Worm (Caenorhabditis elegans) whole organism, early embryonic: Measurements from ENCODE around the gene F40G12.5.
"Not testable (repeated sequence)": the region's sequence is repeated elsewhere in the genome, so short reads cannot be mapped to it uniquely, and the experiment has no call there.

Experiments used
- B0310.2 ChIP-seq: sonication (generic microtip); optimal IDR thresholded peaks from 2 replicates; lab custom pipeline; 2016; ENCODE audit warnings: mild to moderate bottlenecking, missing genetic modification characterization, missing compliant biosample characterization
- F13C5.2 ChIP-seq: sonication (generic microtip); optimal IDR thresholded peaks from 2 replicates; lab custom pipeline; 2017; ENCODE audit warnings: mild to moderate bottlenecking, missing genetic modification characterization, inconsistent platforms, missing compliant biosample characterization
- aly-1 ChIP-seq: sonication (generic microtip); optimal IDR thresholded peaks from 2 replicates; lab custom pipeline; 2016; ENCODE audit warnings: missing genetic modification characterization, missing compliant biosample characterization
- ama-1 ChIP-seq: fragments of 150-350 bp; optimal IDR thresholded peaks from 2 replicates; lab custom pipeline; 2014
- ceh-13 ChIP-seq: fragments of 200-800 bp; sonication (Bioruptor generic); optimal IDR thresholded peaks from 2 replicates; lab custom pipeline; 2018; ENCODE audit warnings: mild to moderate bottlenecking, missing genetic modification characterization, missing compliant biosample characterization
- ceh-36 ChIP-seq: sonication (generic microtip); optimal IDR thresholded peaks from 2 replicates; lab custom pipeline; 2016; ENCODE audit warnings: missing genetic modification characterization, inconsistent platforms, missing compliant biosample characterization
- ets-7 ChIP-seq: sonication (generic microtip); optimal IDR thresholded peaks from 2 replicates; lab custom pipeline; 2016; ENCODE audit warnings: missing genotype, missing genetic modification characterization, missing compliant biosample characterization
- flt-1 ChIP-seq: fragments of 200-800 bp; sonication (Bioruptor generic); IDR thresholded peaks from 2 replicates; pipeline ENCODE4 v1.3.6; 2022; ENCODE audit warnings: missing genetic modification characterization, missing compliant biosample characterization
- hmbx-1 ChIP-seq: sonication (generic microtip); optimal IDR thresholded peaks from 2 replicates; lab custom pipeline; 2016; ENCODE audit warnings: mild to moderate bottlenecking, missing genetic modification characterization, missing compliant biosample characterization
- hmg-4 ChIP-seq: fragments of 200-800 bp; sonication (Bioruptor generic); optimal IDR thresholded peaks from 2 replicates; lab custom pipeline; 2018; ENCODE audit warnings: mild to moderate bottlenecking, missing genetic modification characterization, missing compliant biosample characterization
- hnd-1 ChIP-seq: sonication (generic microtip); optimal IDR thresholded peaks from 2 replicates; lab custom pipeline; 2016; ENCODE audit warnings: missing genetic modification characterization, missing compliant biosample characterization
- pes-1 ChIP-seq: fragments of 200-800 bp; sonication (Bioruptor generic); IDR thresholded peaks from 2 replicates; pipeline ENCODE4 v1.3.6; 2022; ENCODE audit warnings: missing genetic modification reagents, missing genetic modification characterization, missing compliant biosample characterization
- scrt-1 ChIP-seq: fragments of 200-800 bp; sonication (Bioruptor generic); IDR thresholded peaks from 2 replicates; pipeline ENCODE4 v1.3.6; 2022; ENCODE audit warnings: missing genetic modification characterization, missing compliant biosample characterization
- sea-1 ChIP-seq: fragments of 200-800 bp; sonication (Bioruptor generic); conservative IDR thresholded peaks from 2 replicates; pipeline ENCODE4 v1.3.6; 2022; ENCODE audit warnings: missing genetic modification characterization, missing compliant biosample characterization
- tbx-11 ChIP-seq: fragments of 200-800 bp; sonication (Bioruptor generic); IDR thresholded peaks from 2 replicates; pipeline ENCODE4 v1.3.6; 2022; ENCODE audit warnings: missing genetic modification characterization, missing compliant biosample characterization
- tbx-37 ChIP-seq: fragments of 200-800 bp; sonication (Bioruptor generic); conservative IDR thresholded peaks from 2 replicates; pipeline ENCODE4 v1.3.6; 2022; ENCODE audit warnings: missing genetic modification reagents, missing genetic modification characterization, missing compliant biosample characterization
- tra-4 ChIP-seq: sonication (generic microtip); optimal IDR thresholded peaks from 2 replicates; lab custom pipeline; 2017; ENCODE audit warnings: missing genetic modification characterization, missing compliant biosample characterization

Gene F40G12.5

ce11 chrV:14274268-14274667 lies 3.6 kb upstream of the F40G12.5 start, which contains the start of gene F40G12.7:
Gene F40G12.7, plus strand, starts transcription at chrV:14274568.
- not testable (repeated sequence) for TF ChIP-seq pes-1 (GFP tag; lab: Robert Waterston, UW); ceh-36; F13C5.2 (tag; lab: Kevin White, UChicago)

- TF ChIP-seq F13C5.2 (tag; lab: Kevin White, UChicago) (no peak), ets-7 (tag; lab: Kevin White, UChicago) (no peak), scrt-1 (GFP tag; lab: Robert Waterston, UW) (no peak), tbx-11 (no peak), hnd-1 (tag; lab: Kevin White, UChicago) (no peak), ceh-36 (no peak), hmbx-1 (tag; lab: Kevin White, UChicago) (no peak), flt-1 (GFP tag; lab: Robert Waterston, UW) (no peak), ceh-13 (GFP tag; lab: Kevin White, UChicago) (no peak), B0310.2 (tag; lab: Kevin White, UChicago) (no peak), ama-1 (no peak), tbx-37 (no peak), hmg-4 (no peak), pes-1 (GFP tag; lab: Robert Waterston, UW) (no peak), tra-4 (tag; lab: Kevin White, UChicago) (no peak), sea-1 (GFP tag; lab: Robert Waterston, UW) (no peak), aly-1 (no peak)
Measured at ce11 chrV:14273019-14273418, 2.4 kb upstream of the F40G12.5 start, which contains the start of gene F40G12.6. Gene F40G12.6, minus strand, starts transcription at chrV:14273119.

- TF ChIP-seq F13C5.2 (tag; lab: Kevin White, UChicago), result no peak
- TF ChIP-seq tbx-11, result no peak
- no peak for TF ChIP-seq pes-1 (GFP tag; lab: Robert Waterston, UW)
- no peak for TF ChIP-seq flt-1 (GFP tag; lab: Robert Waterston, UW)
- TF ChIP-seq sea-1 (GFP tag; lab: Robert Waterston, UW), result no peak
- no peak for TF ChIP-seq tra-4 (tag; lab: Kevin White, UChicago)
- no peak for TF ChIP-seq hmbx-1 (tag; lab: Kevin White, UChicago)
- no peak for TF ChIP-seq ceh-13 (GFP tag; lab: Kevin White, UChicago)
- TF ChIP-seq ceh-36, result no peak
- TF ChIP-seq hmg-4, result no peak
- TF ChIP-seq aly-1, result no peak
- no peak for TF ChIP-seq scrt-1 (GFP tag; lab: Robert Waterston, UW)
- TF ChIP-seq ama-1, result no peak
- no peak for TF ChIP-seq tbx-37
- no peak for TF ChIP-seq hnd-1 (tag; lab: Kevin White, UChicago)
- TF ChIP-seq B0310.2 (tag; lab: Kevin White, UChicago), result no peak
- no peak for TF ChIP-seq ets-7 (tag; lab: Kevin White, UChicago)
Measured at ce11 chrV:14268616-14269015, 2.0 kb downstream of the F40G12.5 start, which contains the start of gene F40G12.4. Gene F40G12.4, minus strand, starts transcription at chrV:14268716.

ce11 chrV:14267326-14267942 lies 3.2 kb downstream of the F40G12.5 start:
- TF ChIP-seq ama-1 (no peak), tbx-11 (no peak), hmg-4 (no peak)

ce11 chrV:14260831-14261230 lies 9.8 kb downstream of the F40G12.5 start, which contains the start of gene F40G12.2:
Gene F40G12.2, minus strand, starts transcription at chrV:14260931.
- no peak for TF ChIP-seq sea-1 (GFP tag; lab: Robert Waterston, UW)
- no peak for TF ChIP-seq hnd-1 (tag; lab: Kevin White, UChicago)
- no peak for TF ChIP-seq scrt-1 (GFP tag; lab: Robert Waterston, UW)
- TF ChIP-seq B0310.2 (tag; lab: Kevin White, UChicago), result no peak
- TF ChIP-seq F13C5.2 (tag; lab: Kevin White, UChicago), result no peak
- no peak for TF ChIP-seq tbx-37

DNA sequence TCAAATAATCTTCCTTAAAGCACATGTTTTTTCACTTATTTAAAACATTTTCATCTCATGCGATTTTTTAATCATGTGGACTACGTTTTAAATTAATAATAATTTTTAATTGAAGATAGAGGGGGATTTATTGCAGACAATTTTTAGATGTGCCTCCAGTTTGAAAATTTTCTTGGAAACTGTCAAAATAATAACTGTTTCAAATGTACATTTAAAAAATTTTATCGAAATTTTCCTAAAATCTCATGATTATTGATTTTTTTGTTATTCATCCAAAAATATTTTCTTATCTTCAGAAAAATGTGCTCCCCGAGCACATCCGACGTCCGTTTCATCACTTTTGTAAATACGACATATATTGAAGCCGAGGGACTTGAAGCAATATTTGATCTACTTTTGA lies 13.8 kb downstream of the F40G12.5 start, which contains the start of gene sre-8:
Gene sre-8 (plus strand): TSS at position 301 of the 400 bp plus-strand sequence.
- TF ChIP-seq ama-1 (no peak), scrt-1 (GFP tag; lab: Robert Waterston, UW) (no peak), hmbx-1 (tag; lab: Kevin White, UChicago) (no peak), ceh-13 (GFP tag; lab: Kevin White, UChicago) (no peak), hnd-1 (tag; lab: Kevin White, UChicago) (no peak), sea-1 (GFP tag; lab: Robert Waterston, UW) (no peak), tbx-37 (no peak), ceh-36 (no peak), F13C5.2 (tag; lab: Kevin White, UChicago) (no peak), tbx-11 (no peak), pes-1 (GFP tag; lab: Robert Waterston, UW) (no peak), ets-7 (tag; lab: Kevin White, UChicago) (no peak), tra-4 (tag; lab: Kevin White, UChicago) (no peak), flt-1 (GFP tag; lab: Robert Waterston, UW) (no peak), aly-1 (no peak), hmg-4 (no peak), B0310.2 (tag; lab: Kevin White, UChicago) (no peak)

DNA sequence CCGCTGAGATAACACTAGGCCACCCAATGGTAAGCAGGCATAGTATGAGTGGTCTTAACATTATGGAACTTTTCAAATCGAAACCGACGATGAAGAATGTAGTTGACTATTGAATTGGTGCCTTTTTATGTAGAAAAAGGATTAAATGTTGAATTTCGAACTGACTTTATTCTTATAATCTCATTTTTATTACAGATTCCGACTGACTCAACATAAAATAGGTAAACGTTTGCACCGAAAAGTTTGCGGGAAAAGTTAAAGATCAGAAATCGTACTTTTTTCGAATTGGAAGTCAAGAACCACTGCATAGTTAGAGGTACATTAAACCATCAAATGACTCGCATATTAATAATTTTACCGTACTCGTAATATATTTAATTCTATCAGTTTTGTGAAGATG lies 16.4 kb downstream of the F40G12.5 start, which contains the start of gene K02E11.7:
Gene K02E11.7 (minus strand): TSS at position 101 of the 400 bp plus-strand sequence.
- no peak for TF ChIP-seq tbx-11
- TF ChIP-seq ceh-13 (GFP tag; lab: Kevin White, UChicago), result no peak
- no peak for TF ChIP-seq scrt-1 (GFP tag; lab: Robert Waterston, UW)
- TF ChIP-seq ets-7 (tag; lab: Kevin White, UChicago), result no peak
- TF ChIP-seq hmg-4, result no peak
- TF ChIP-seq hmbx-1 (tag; lab: Kevin White, UChicago), result no peak
- no peak for TF ChIP-seq B0310.2 (tag; lab: Kevin White, UChicago)
- no peak for TF ChIP-seq tbx-37
- TF ChIP-seq ama-1, result no peak
- TF ChIP-seq sea-1 (GFP tag; lab: Robert Waterston, UW), result no peak
